Fruit fly (Drosophila melanogaster) whole organism, embryonic: ENCODE measurements around the gene CG2961.

Source experiments
- Abd-B ChIP-seq: fragments of 200-800 bp; sonication (Bioruptor generic); optimal IDR thresholded peaks from 2 replicates; lab custom pipeline; 2018; ENCODE audit warnings: missing biosample characterization, mild to moderate bottlenecking, missing genetic modification characterization, moderate library complexity
- Antp ChIP-seq: fragments of 200-800 bp; sonication (Bioruptor generic); optimal IDR thresholded peaks from 3 replicates; lab custom pipeline; 2016; ENCODE audit warnings: missing biosample characterization, missing genetic modification characterization
- CG11504 ChIP-seq: fragments of 200-800 bp; sonication (Bioruptor generic); optimal IDR thresholded peaks from 3 replicates; lab custom pipeline; 2019; ENCODE audit warnings: missing biosample characterization, mild to moderate bottlenecking, missing genetic modification characterization, moderate library complexity
- CG11696 ChIP-seq: fragments of 200-800 bp; sonication (Bioruptor generic); IDR thresholded peaks from 2 replicates; pipeline ENCODE4 v1.3.6; 2022; ENCODE audit warnings: missing biosample characterization, missing genetic modification characterization
- CG12769 ChIP-seq: fragments of 200-800 bp; sonication (Bioruptor generic); optimal IDR thresholded peaks from 2 replicates; lab custom pipeline; 2019; ENCODE audit warnings: missing biosample characterization, mild to moderate bottlenecking, missing genetic modification characterization, moderate library complexity
- CG13287 ChIP-seq: fragments of 200-800 bp; sonication (Bioruptor generic); IDR thresholded peaks from 2 replicates; pipeline ENCODE4 v1.3.6; 2022; ENCODE audit warnings: missing biosample characterization, missing genetic modification characterization; ENCODE audit not compliant: partially characterized antibody
- CG14965 ChIP-seq: fragments of 200-800 bp; sonication (Bioruptor generic); optimal IDR thresholded peaks from 2 replicates; lab custom pipeline; 2016; ENCODE audit warnings: missing biosample characterization, missing genetic modification characterization, borderline replicate concordance
- CG1647 ChIP-seq: fragments of 200-800 bp; sonication (Bioruptor generic); optimal IDR thresholded peaks from 3 replicates; lab custom pipeline; 2016; ENCODE audit warnings: missing biosample characterization, missing genetic modification characterization
- CG17385 ChIP-seq: fragments of 200-800 bp; sonication (Bioruptor generic); optimal IDR thresholded peaks from 3 replicates; lab custom pipeline; 2018; ENCODE audit warnings: missing biosample characterization, mild to moderate bottlenecking, missing genetic modification characterization
- CG17568 ChIP-seq: fragments of 200-800 bp; sonication (Bioruptor generic); optimal IDR thresholded peaks from 2 replicates; lab custom pipeline; 2018; ENCODE audit warnings: missing biosample characterization, mild to moderate bottlenecking, missing genetic modification characterization, moderate library complexity
- CG17612 ChIP-seq: fragments of 200-800 bp; sonication (Bioruptor generic); IDR thresholded peaks from 2 replicates; pipeline ENCODE4 v1.3.6; 2022; ENCODE audit warnings: missing biosample characterization, missing genetic modification characterization
- CG17829 ChIP-seq: fragments of 200-800 bp; optimal IDR thresholded peaks from 2 replicates; lab custom pipeline; 2019; ENCODE audit warnings: missing biosample characterization, mild to moderate bottlenecking, missing genetic modification characterization, moderate library complexity
- CG1792 ChIP-seq: fragments of 200-800 bp; sonication (Bioruptor generic); optimal IDR thresholded peaks from 2 replicates; lab custom pipeline; 2016; ENCODE audit warnings: missing biosample characterization, missing genetic modification characterization
- CG18599 ChIP-seq: fragments of 200-800 bp; sonication (Bioruptor generic); optimal IDR thresholded peaks from 3 replicates; lab custom pipeline; 2017; ENCODE audit warnings: missing biosample characterization, missing genetic modification characterization, mild to moderate bottlenecking, moderate library complexity, missing genetic modification reagents
- CG18764 ChIP-seq: fragments of 200-800 bp; sonication (Bioruptor generic); optimal IDR thresholded peaks from 3 replicates; lab custom pipeline; 2016; ENCODE audit warnings: missing biosample characterization, missing genetic modification characterization
- CG2712 ChIP-seq: fragments of 200-800 bp; optimal IDR thresholded peaks from 3 replicates; lab custom pipeline; 2019; ENCODE audit warnings: missing biosample characterization, mild to moderate bottlenecking, missing genetic modification characterization, moderate library complexity
- CG4854 ChIP-seq: fragments of 200-800 bp; sonication (Bioruptor generic); optimal IDR thresholded peaks from 2 replicates; lab custom pipeline; 2016; ENCODE audit warnings: missing biosample characterization, missing genetic modification characterization, inconsistent platforms
- CG6689 ChIP-seq: fragments of 200-800 bp; sonication (Bioruptor generic); IDR thresholded peaks from 2 replicates; pipeline ENCODE4 v1.3.6; 2022; ENCODE audit warnings: missing biosample characterization, missing genetic modification characterization
- CG9932 ChIP-seq: fragments of 200-800 bp; sonication (Bioruptor generic); IDR thresholded peaks from 2 replicates; pipeline ENCODE4 v1.3.6; 2022; ENCODE audit warnings: missing biosample characterization, missing genetic modification characterization
- Dp ChIP-seq: fragments of 200-800 bp; sonication (Bioruptor generic); optimal IDR thresholded peaks from 2 replicates; lab custom pipeline; 2018; ENCODE audit warnings: missing biosample characterization, mild to moderate bottlenecking, missing genetic modification characterization, moderate library complexity
- Eip74EF ChIP-seq, 2 experiments: fragments of 200-800 bp in 1 of 2; fragments of >200 bp in 1 of 2; sonication (Bioruptor generic) in 1 of 2; optimal IDR thresholded peaks; 2 replicates each; lab custom pipeline; 2017 to 2019; ENCODE audit warnings: missing biosample characterization in 2 of 2, missing genetic modification characterization in 2 of 2, mild to moderate bottlenecking in 1 of 2, moderate library complexity in 1 of 2
- Gsc ChIP-seq: fragments of 200-800 bp; sonication (Bioruptor generic); IDR thresholded peaks from 2 replicates; pipeline ENCODE4 v1.3.6; 2022; ENCODE audit warnings: missing biosample characterization, missing genetic modification characterization
- Hr39 ChIP-seq: fragments of >200 bp; optimal IDR thresholded peaks from 2 replicates; lab custom pipeline; 2017
- Mes4 ChIP-seq: fragments of 200-800 bp; sonication (Bioruptor generic); optimal IDR thresholded peaks from 2 replicates; lab custom pipeline; 2016; ENCODE audit warnings: missing biosample characterization, missing genetic modification characterization
- Six4 ChIP-seq: fragments of 200-800 bp; sonication (Bioruptor generic); optimal IDR thresholded peaks from 2 replicates; lab custom pipeline; 2016; ENCODE audit warnings: missing biosample characterization, missing genetic modification characterization
- amos ChIP-seq: fragments of 200-800 bp; sonication (Bioruptor generic); IDR thresholded peaks from 2 replicates; pipeline ENCODE4 v1.3.6; 2022; ENCODE audit warnings: missing biosample characterization, missing genetic modification characterization; ENCODE audit not compliant: partially characterized antibody
- cato ChIP-seq: fragments of 200-800 bp; sonication (Bioruptor generic); optimal IDR thresholded peaks from 2 replicates; lab custom pipeline; 2016; ENCODE audit warnings: missing biosample characterization, missing genetic modification characterization, borderline replicate concordance
- crc ChIP-seq: fragments of 200-800 bp; sonication (Bioruptor generic); optimal IDR thresholded peaks from 2 replicates; lab custom pipeline; 2016; ENCODE audit warnings: missing biosample characterization, missing genetic modification characterization
- ems ChIP-seq: fragments of 200-800 bp; sonication (Bioruptor generic); optimal IDR thresholded peaks from 3 replicates; lab custom pipeline; 2016; ENCODE audit warnings: missing biosample characterization, missing genetic modification characterization
- eyg ChIP-seq: fragments of 200-800 bp; sonication (Bioruptor generic); optimal IDR thresholded peaks from 3 replicates; lab custom pipeline; 2016; ENCODE audit warnings: missing biosample characterization, missing genetic modification characterization
- gce ChIP-seq: fragments of 200-800 bp; sonication (Bioruptor generic); IDR thresholded peaks from 3 replicates; pipeline ENCODE4 v1.3.6; 2022; ENCODE audit warnings: missing biosample characterization, missing genetic modification characterization
- gcm2 ChIP-seq: fragments of 200-800 bp; sonication (Bioruptor generic); optimal IDR thresholded peaks from 2 replicates; lab custom pipeline; 2016; ENCODE audit warnings: missing biosample characterization, missing genetic modification characterization
- h ChIP-seq: fragments of >200 bp; optimal IDR thresholded peaks from 2 replicates; lab custom pipeline; 2017
- lbe ChIP-seq: fragments of 200-800 bp; sonication (Bioruptor generic); optimal IDR thresholded peaks from 2 replicates; lab custom pipeline; 2016; ENCODE audit warnings: missing biosample characterization, mild to moderate bottlenecking, missing genetic modification characterization
- nom ChIP-seq: fragments of 200-800 bp; sonication (Bioruptor generic); optimal IDR thresholded peaks from 2 replicates; lab custom pipeline; 2017; ENCODE audit warnings: missing biosample characterization, missing genetic modification characterization, mild to moderate bottlenecking, moderate library complexity, missing genetic modification reagents
- org-1 ChIP-seq: fragments of 200-800 bp; sonication (Bioruptor generic); optimal IDR thresholded peaks from 2 replicates; lab custom pipeline; 2017; ENCODE audit warnings: missing biosample characterization, missing genetic modification characterization
- otp ChIP-seq: fragments of 200-800 bp; sonication (Bioruptor generic); IDR thresholded peaks from 3 replicates; pipeline ENCODE4, ENCODE4 v1.3.6; 2022; ENCODE audit warnings: missing biosample characterization, missing genetic modification characterization
- pan ChIP-seq, 4 experiments: fragments of >200 bp in 3 of 4; fragments of 200-800 bp in 1 of 4; sonication (Bioruptor generic) in 1 of 4; optimal IDR thresholded peaks in 3 of 4; IDR thresholded peaks in 1 of 4; 2 replicates each; pipeline versions ENCODE4 v1.3.6 to Lab custom; 2017 to 2022; ENCODE audit warnings: missing biosample characterization in 2 of 4, missing genetic modification characterization in 2 of 4, mixed read lengths in 1 of 4
- ro ChIP-seq: fragments of 200-800 bp; sonication (Bioruptor generic); IDR thresholded peaks from 2 replicates; pipeline ENCODE4 v1.3.6; 2022; ENCODE audit warnings: missing biosample characterization, missing genetic modification characterization
- sc ChIP-seq, 3 experiments: fragments of >200 bp in 2 of 3; fragments of 200-800 bp in 1 of 3; sonication (Bioruptor generic) in 1 of 3; optimal IDR thresholded peaks; 2 replicates in 2 of 3; 3 replicates in 1 of 3; lab custom pipeline; 2017; ENCODE audit warnings: mild to moderate bottlenecking in 1 of 3, missing biosample characterization in 1 of 3, missing genetic modification characterization in 1 of 3, missing genetic modification reagents in 1 of 3
- shn ChIP-seq: fragments of 200-800 bp; sonication (Bioruptor generic); optimal IDR thresholded peaks from 3 replicates; lab custom pipeline; 2016; ENCODE audit warnings: missing biosample characterization, missing genetic modification characterization
- sim ChIP-seq: fragments of 200-800 bp; sonication (Bioruptor generic); IDR thresholded peaks from 2 replicates; pipeline ENCODE4 v1.3.6; 2022; ENCODE audit warnings: missing biosample characterization, missing genetic modification characterization
- sisA ChIP-seq: fragments of 200-800 bp; sonication (Bioruptor generic); IDR thresholded peaks from 2 replicates; pipeline ENCODE4 v1.3.6; 2022; ENCODE audit warnings: missing biosample characterization, missing genetic modification characterization
- twi ChIP-seq: fragments of 200-800 bp; optimal IDR thresholded peaks from 2 replicates; lab custom pipeline; 2019; ENCODE audit warnings: missing biosample characterization, mild to moderate bottlenecking, missing genetic modification characterization, moderate library complexity
- unpg ChIP-seq: fragments of 200-800 bp; sonication (Bioruptor generic); optimal IDR thresholded peaks from 3 replicates; lab custom pipeline; 2018; ENCODE audit warnings: missing biosample characterization, mild to moderate bottlenecking, missing genetic modification characterization, moderate library complexity
- vnd ChIP-seq: fragments of 200-800 bp; sonication (Bioruptor generic); IDR thresholded peaks from 3 replicates; pipeline ENCODE4 v1.3.6; 2022; ENCODE audit warnings: missing biosample characterization, missing genetic modification characterization; ENCODE audit not compliant: partially characterized antibody
- wdn ChIP-seq: fragments of 200-800 bp; sonication (Bioruptor generic); IDR thresholded peaks from 2 replicates; pipeline ENCODE4 v1.3.6; 2022; ENCODE audit warnings: missing biosample characterization, missing genetic modification characterization
- z ChIP-seq: fragments of 200-800 bp; sonication (Bioruptor generic); IDR thresholded peaks from 3 replicates; pipeline ENCODE4 v1.3.6; 2022; ENCODE audit warnings: missing biosample characterization, missing genetic modification characterization

Gene CG2961

dm6 chrX:10265213-10266017 is 32.5 kb upstream of the CG2961 start, which contains the start of gene CG12643 (continued):
- TF ChIP-seq CG1792 (GFP tag; lab: Kevin White, UChicago) (peak; percentile 90), Antp (GFP tag; lab: Kevin White, UChicago) (peak; percentile 95), crc (GFP tag; lab: Kevin White, UChicago) (peak; percentile 85), lbe (peak; percentile 82), CG17385 (GFP tag; lab: Kevin White, UChicago) (peak; percentile 76), otp (peak; percentile 95), Six4 (GFP tag; lab: Kevin White, UChicago) (peak; percentile 85), eyg (GFP tag; lab: Kevin White, UChicago) (peak; percentile 88), CG18764 (GFP tag; lab: Kevin White, UChicago) (peak; percentile 89), gcm2 (peak; percentile 81), sisA (GFP tag; lab: Robert Waterston, UW) (peak; percentile 94), sc (optimal IDR thresholded peaks at IDR 0.05; lab: Kevin White, UChicago) (no peak), sc (GFP tag; optimal IDR thresholded peaks at IDR 0.05; lab: Kevin White, UChicago) (peak; percentile 79), CG17612 (peak; percentile 73), Gsc (peak; percentile 86), ro (GFP tag; lab: Robert Waterston, UW) (peak; percentile 75), nom (GFP tag; lab: Kevin White, UChicago) (peak; percentile 52), CG2712 (peak; percentile 75), Eip74EF (GFP tag; optimal IDR thresholded peaks at IDR 0.05; lab: Kevin White, UChicago) (peak in 1 of 2 experiments; percentile 76), CG11696 (peak; percentile 72), CG18599 (GFP tag; lab: Kevin White, UChicago) (peak; percentile 89), Dp (no peak), twi (peak; percentile 62), CG9932 (peak; percentile 69), sim (GFP tag; lab: Robert Waterston, UW) (peak; percentile 74; the same call in 1 of the 2 replicates), CG11504 (tag; lab: Kevin White, UChicago) (peak; percentile 86), gce (GFP tag; lab: Robert Waterston, UW) (peak; percentile 87), CG17829 (tag; lab: Kevin White, UChicago) (peak; percentile 67), z (0 out of 3 replicates have a peak, but pooled peaks have one; percentile 31), CG13287 (GFP tag; lab: Robert Waterston, UW) (peak; percentile 13; the same call in 1 of the 2 replicates), shn (GFP tag; lab: Kevin White, UChicago) (peak; percentile 93), unpg (GFP tag; lab: Kevin White, UChicago) (peak; percentile 91), CG14965 (GFP tag; lab: Kevin White, UChicago) (peak; percentile 75), Hr39 (lab: Kevin White, UChicago) (no peak), cato (GFP tag; lab: Kevin White, UChicago) (peak; percentile 80), amos (GFP tag; lab: Robert Waterston, UW) (no peak), ems (peak; percentile 92), h (no peak), vnd (no peak), CG17568 (peak; percentile 71), org-1 (GFP tag; lab: Kevin White, UChicago) (peak; percentile 87), CG1647 (peak; percentile 87), Mes4 (GFP tag; lab: Kevin White, UChicago) (peak; percentile 87), CG4854 (GFP tag; lab: Kevin White, UChicago) (peak; percentile 78), pan (optimal IDR thresholded peaks at IDR 0.05; lab: Kevin White, UChicago) (peak in 1 of 2 experiments; percentile 26), pan (GFP tag; optimal IDR thresholded peaks at IDR 0.05 in 1 of 2, IDR thresholded peaks at IDR 0.05 in 1 of 2) (peak; percentile 51 to 93), Abd-B (GFP tag; lab: Kevin White, UChicago) (peak; percentile 60), wdn (GFP tag; lab: Robert Waterston, UW) (peak; percentile 88), CG6689 (GFP tag; lab: Robert Waterston, UW) (peak; percentile 86), CG12769 (tag; lab: Kevin White, UChicago) (peak; percentile 96)
